Worm (Caenorhabditis elegans): ENCODE data around the gene F59A6.10.

The F59A6.10 gene

DNA sequence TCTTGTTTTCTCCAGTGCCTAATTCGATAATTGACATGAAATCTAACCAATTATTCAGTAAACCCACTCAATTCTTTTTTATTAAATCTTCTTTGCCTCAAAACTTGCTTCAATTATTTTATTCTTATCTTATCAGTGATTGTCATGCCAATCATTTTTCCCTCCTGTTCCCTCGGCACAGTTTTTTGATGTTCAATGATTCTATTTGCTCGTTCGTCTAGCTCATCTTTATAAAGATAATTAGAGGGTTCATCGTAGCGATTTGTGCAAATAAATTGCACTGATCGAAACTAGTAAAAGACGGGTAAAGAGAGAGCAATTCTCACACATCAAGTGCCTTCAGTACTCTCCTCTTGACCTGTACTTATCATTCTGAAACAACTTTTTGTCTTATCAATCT lies 36.1 kb upstream of the F59A6.10 start:
- TF ChIP-seq nhr-77 (tag; optimal IDR thresholded peaks at IDR 0.05): no peak
- TF ChIP-seq unc-39 (tag; optimal IDR thresholded peaks at IDR 0.05): no peak
- no peak for TF ChIP-seq Y48G9A.11 (GFP tag; IDR thresholded peaks at IDR 0.05)
- no peak for TF ChIP-seq mdt-29 (GFP tag; IDR thresholded peaks at IDR 0.05)
- TF ChIP-seq lim-7 (GFP tag; IDR thresholded peaks at IDR 0.05): no peak
- TF ChIP-seq hlh-11 (tag; optimal IDR thresholded peaks at IDR 0.05): peak; percentile 20
- no peak for TF ChIP-seq snpc-4 (tag; optimal IDR thresholded peaks at IDR 0.05)
- no peak for TF ChIP-seq lin-15B (tag; optimal IDR thresholded peaks at IDR 0.05)
- TF ChIP-seq unc-62 (GFP tag; optimal IDR thresholded peaks at IDR 0.05 in 1 of 2): no peak
- TF ChIP-seq unc-62 (tag; optimal IDR thresholded peaks at IDR 0.05): no peak
- no peak for TF ChIP-seq dmd-8 (GFP tag; IDR thresholded peaks at IDR 0.05)
- no peak for TF ChIP-seq dpl-1 (GFP tag; optimal IDR thresholded peaks at IDR 0.05)
- peak; percentile 68 for TF ChIP-seq pqm-1 (tag; optimal IDR thresholded peaks at IDR 0.05)

DNA sequence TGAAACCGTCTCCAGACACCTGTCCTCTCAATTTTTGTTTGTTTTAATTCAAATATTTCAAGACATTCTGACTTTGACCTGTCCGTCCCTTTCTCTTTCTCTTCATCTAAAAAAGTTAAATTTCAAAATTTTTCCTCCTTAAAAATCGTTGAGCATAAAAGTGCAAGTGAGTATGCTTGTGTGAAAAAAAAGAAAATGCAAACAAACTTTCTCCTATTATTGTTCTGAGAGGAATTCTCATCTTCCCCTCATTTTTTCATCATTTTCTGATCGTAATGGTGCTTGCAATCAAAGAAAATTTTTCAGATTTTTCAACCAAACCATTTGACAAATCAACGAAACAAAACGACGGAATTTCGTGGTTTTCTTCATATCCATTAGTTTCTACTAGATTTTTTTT lies 34.9 kb upstream of the F59A6.10 start, which contains the start of gene shc-2:
Gene shc-2 (plus strand): TSS at position 301 of the 400 bp plus-strand sequence.
- TF ChIP-seq dpl-1 (GFP tag; optimal IDR thresholded peaks at IDR 0.05): no peak
- no peak for TF ChIP-seq lsy-2 (tag; optimal IDR thresholded peaks at IDR 0.05)
- no peak for TF ChIP-seq rbr-2 (tag; optimal IDR thresholded peaks at IDR 0.05)
- TF ChIP-seq skn-1 (tag; optimal IDR thresholded peaks at IDR 0.05): no peak
- no peak for TF ChIP-seq mes-2 (tag; optimal IDR thresholded peaks at IDR 0.05; ENCODE audit: poor library complexity, severe bottlenecking)
- no peak for TF ChIP-seq unc-130 (GFP tag; optimal IDR thresholded peaks at IDR 0.05)
- no peak for TF ChIP-seq fos-1 (tag; optimal IDR thresholded peaks at IDR 0.05)
- no peak for TF ChIP-seq saeg-2 (GFP tag; IDR thresholded peaks at IDR 0.05)
- TF ChIP-seq ces-1 (GFP tag; optimal IDR thresholded peaks at IDR 0.05): no peak
- TF ChIP-seq lin-15B (tag; optimal IDR thresholded peaks at IDR 0.05): no peak
- no peak for TF ChIP-seq cey-2 (tag; optimal IDR thresholded peaks at IDR 0.05; ENCODE audit: borderline replicate concordance, insufficient read depth)
- TF ChIP-seq nhr-41 (GFP tag; IDR thresholded peaks at IDR 0.05): no peak
- TF ChIP-seq spr-1 (tag; optimal IDR thresholded peaks at IDR 0.05): no peak
- TF ChIP-seq hlh-11 (tag; optimal IDR thresholded peaks at IDR 0.05): no peak
- TF ChIP-seq egl-43 (GFP tag; IDR thresholded peaks at IDR 0.05): no peak

DNA sequence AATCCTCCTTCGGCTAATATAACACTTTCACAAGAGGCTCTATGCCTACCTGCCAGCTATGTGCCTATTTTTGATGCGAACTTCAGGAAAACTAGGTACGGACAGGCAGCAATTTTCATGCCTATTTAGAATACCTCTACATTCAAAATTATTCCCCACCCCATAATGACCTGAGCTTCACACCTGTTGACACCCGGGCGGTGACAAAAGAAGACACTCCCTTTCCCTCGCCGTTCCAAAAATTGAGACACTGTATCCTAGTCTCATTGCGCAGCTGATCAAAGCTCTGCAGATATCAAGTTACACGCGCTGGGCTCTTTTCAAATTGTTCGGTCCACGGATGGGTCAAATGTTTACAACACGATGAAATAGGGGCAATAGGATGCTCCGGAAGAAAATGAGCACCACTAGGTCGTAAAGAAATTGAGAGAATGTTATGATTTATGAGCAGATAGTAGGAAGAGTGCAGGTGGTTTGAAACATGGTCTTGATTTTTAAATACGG lies 29.3 kb upstream of the F59A6.10 start:
- peak; percentile 86 for TF ChIP-seq aha-1 (tag)
- no peak for TF ChIP-seq dpl-1 (GFP tag; optimal IDR thresholded peaks at IDR 0.05)

DNA sequence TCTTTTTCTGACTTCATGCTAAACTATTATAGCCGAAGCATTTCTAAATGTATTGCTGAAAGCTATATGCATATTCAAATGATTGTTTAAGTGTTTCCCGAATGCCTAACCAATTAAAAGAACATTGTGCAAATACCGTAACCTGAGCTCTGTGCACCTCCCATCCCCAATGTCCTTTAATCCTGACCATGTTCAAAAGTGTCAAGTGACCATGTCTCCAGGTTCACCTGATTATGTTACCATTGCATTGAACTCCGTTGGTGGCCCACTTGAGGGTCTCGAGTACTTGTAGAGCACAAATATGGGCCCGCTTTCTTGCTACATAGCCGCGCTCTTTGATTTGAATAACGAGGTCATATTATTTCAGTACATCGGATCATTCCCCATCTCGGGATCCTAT lies 28.4 kb upstream of the F59A6.10 start:
- TF ChIP-seq cey-2 (tag; optimal IDR thresholded peaks at IDR 0.05; ENCODE audit: borderline replicate concordance, insufficient read depth) (no peak), egl-27 (tag; optimal IDR thresholded peaks at IDR 0.05) (no peak), lin-38 (GFP tag; IDR thresholded peaks at IDR 0.05) (no peak), unc-62 (GFP tag; optimal IDR thresholded peaks at IDR 0.05 in 1 of 2) (no peak), unc-62 (tag; optimal IDR thresholded peaks at IDR 0.05) (no peak), rbr-2 (tag; optimal IDR thresholded peaks at IDR 0.05) (no peak), F10B5.3 (tag; optimal IDR thresholded peaks at IDR 0.05) (no peak), ztf-7 (tag; optimal IDR thresholded peaks at IDR 0.05) (no peak), gei-8 (GFP tag; optimal IDR thresholded peaks at IDR 0.05) (no peak), ceh-32 (tag; optimal IDR thresholded peaks at IDR 0.05; ENCODE audit: poor library complexity) (no peak), egl-43 (GFP tag; IDR thresholded peaks at IDR 0.05) (no peak), dve-1 (tag; optimal IDR thresholded peaks at IDR 0.05; ENCODE audit: insufficient read depth) (no peak), ces-1 (GFP tag; optimal IDR thresholded peaks at IDR 0.05) (no peak), lsy-2 (tag; optimal IDR thresholded peaks at IDR 0.05) (no peak), pqm-1 (tag; optimal IDR thresholded peaks at IDR 0.05) (no peak), ceh-44 (GFP tag; IDR thresholded peaks at IDR 0.05) (no peak), tra-1 (GFP tag; IDR thresholded peaks at IDR 0.05) (no peak)
